Worm (Caenorhabditis elegans) whole organism, L4/young adult: ENCODE measurements around the gene srab-26.

ENCODE experiments used
- W03F9.2 ChIP-seq: fragments of 150-350 bp; optimal IDR thresholded peaks from 2 replicates; lab custom pipeline; 2014; ENCODE audit warnings: missing biosample characterization, missing genetic modification characterization
- dao-5 ChIP-seq: sonication (generic microtip); optimal IDR thresholded peaks from 2 replicates; lab custom pipeline; 2016; ENCODE audit warnings: missing genotype, missing genetic modification characterization, moderate library complexity, missing compliant biosample characterization

DNA sequence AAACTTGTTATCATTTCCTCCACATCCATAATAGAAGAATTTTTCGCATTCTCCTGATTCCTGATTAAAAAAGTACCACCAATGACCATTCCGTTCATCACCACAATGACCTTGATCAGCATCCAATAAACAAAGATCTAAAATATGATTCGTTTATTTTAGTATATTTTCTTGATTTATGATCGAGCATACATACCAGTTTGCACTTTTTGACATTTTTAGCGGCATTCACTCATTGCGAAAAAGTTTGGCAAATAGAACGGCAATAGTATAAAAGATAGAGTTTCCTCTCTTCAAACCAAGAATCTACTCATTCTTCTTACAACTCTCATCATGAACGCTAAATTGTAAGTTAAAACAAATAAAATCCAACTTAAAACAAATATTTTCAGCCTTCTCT lies 34.6 kb upstream of the srab-26 start, which contains the start of gene fipr-10:
- no peak for TF ChIP-seq W03F9.2 (tag; lab: Kevin White, UChicago)
- TF ChIP-seq dao-5 = no peak
